Fruit fly (Drosophila melanogaster): ENCODE data around the gene CG33635.

Gene CG33635

dm6 chr2L:170383-170782, 11.9 kb upstream of the CG33635 start (continued):
- TF ChIP-seq en (GFP tag; optimal IDR thresholded peaks at IDR 0.05) = no peak
- no peak for TF ChIP-seq CG12155 (GFP tag; optimal IDR thresholded peaks at IDR 0.05)
- TF ChIP-seq CG30431 (GFP tag; optimal IDR thresholded peaks at IDR 0.05) = no peak
- no peak for TF ChIP-seq Mrtf (GFP tag; IDR thresholded peaks at IDR 0.05)
- no peak for TF ChIP-seq twi (tag; optimal IDR thresholded peaks at IDR 0.05)
- TF ChIP-seq br (optimal IDR thresholded peaks at IDR 0.05) = no peak
- TF ChIP-seq Mad (GFP tag; optimal IDR thresholded peaks at IDR 0.05) = no peak
- no peak for TF ChIP-seq CG11398 (GFP tag; optimal IDR thresholded peaks at IDR 0.05)
- no peak for TF ChIP-seq bab2 (GFP tag; optimal IDR thresholded peaks at IDR 0.05)
- TF ChIP-seq CG17912 (GFP tag; optimal IDR thresholded peaks at IDR 0.05) = no peak
- TF ChIP-seq NC2α (GFP tag; optimal IDR thresholded peaks at IDR 0.05) = no peak
- no peak for TF ChIP-seq CG8478 (optimal IDR thresholded peaks at IDR 0.05)
- TF ChIP-seq CG13296 (GFP tag; optimal IDR thresholded peaks at IDR 0.05) = peak; percentile 21
- TF ChIP-seq p53 (GFP tag; optimal IDR thresholded peaks at IDR 0.05) = no peak
- no peak for TF ChIP-seq zfh1 (GFP tag; IDR thresholded peaks at IDR 0.05)
- TF ChIP-seq knrl (GFP tag; IDR thresholded peaks at IDR 0.05; ENCODE audit: partially characterized antibody) = no peak
- TF ChIP-seq B-H2 (GFP tag; optimal IDR thresholded peaks at IDR 0.05) = peak; percentile 13
- TF ChIP-seq hbn (GFP tag; IDR thresholded peaks at IDR 0.05; ENCODE audit: partially characterized antibody) = no peak
- no peak for TF ChIP-seq CG7963 (GFP tag; IDR thresholded peaks at IDR 0.05; ENCODE audit: partially characterized antibody)
- no peak for TF ChIP-seq CG9797 (GFP tag; optimal IDR thresholded peaks at IDR 0.05)
- TF ChIP-seq CG7786 (GFP tag; optimal IDR thresholded peaks at IDR 0.05) = no peak
- TF ChIP-seq CG7839 (tag; optimal IDR thresholded peaks at IDR 0.05) = no peak
- TF ChIP-seq Usf (GFP tag; optimal IDR thresholded peaks at IDR 0.05) = no peak
- TF ChIP-seq mirr (GFP tag; optimal IDR thresholded peaks at IDR 0.05) = peak; percentile 77
- no peak for TF ChIP-seq D19B (GFP tag; optimal IDR thresholded peaks at IDR 0.05)
- no peak for TF ChIP-seq jumu (GFP tag; optimal IDR thresholded peaks at IDR 0.05)
- TF ChIP-seq mam (GFP tag; optimal IDR thresholded peaks at IDR 0.05) = no peak
- no peak for TF ChIP-seq Hmr (GFP tag; optimal IDR thresholded peaks at IDR 0.05)
- TF ChIP-seq CG4282 (GFP tag; optimal IDR thresholded peaks at IDR 0.05) = no peak
- TF ChIP-seq bsh (GFP tag; optimal IDR thresholded peaks at IDR 0.05) = no peak
- TF ChIP-seq pzg (GFP tag; optimal IDR thresholded peaks at IDR 0.05) = no peak
- no peak for TF ChIP-seq jing (GFP tag; optimal IDR thresholded peaks at IDR 0.05)

- no peak for TF ChIP-seq sr (GFP tag; IDR thresholded peaks at IDR 0.05)
- TF ChIP-seq bsh (GFP tag; optimal IDR thresholded peaks at IDR 0.05) = peak in 1 of 2 experiments; percentile 28
- no peak for TF ChIP-seq az2 (GFP tag; optimal IDR thresholded peaks at IDR 0.05)
- TF ChIP-seq nom (GFP tag; optimal IDR thresholded peaks at IDR 0.05) = peak; percentile 93
- no peak for TF ChIP-seq Bdp1 (GFP tag; optimal IDR thresholded peaks at IDR 0.05)
- no peak for TF ChIP-seq Hr39 (optimal IDR thresholded peaks at IDR 0.05)
- TF ChIP-seq ttk (GFP tag; IDR thresholded peaks at IDR 0.05) = no peak
- TF ChIP-seq CG13894 (tag; optimal IDR thresholded peaks at IDR 0.05) = peak; percentile 20
- no peak for TF ChIP-seq CG12391 (tag; optimal IDR thresholded peaks at IDR 0.05)
Observed at dm6 chr2L:168270-168901, 9.9 kb upstream of the CG33635 start.
